Worm (Caenorhabditis elegans) whole organism, L4 larva: ENCODE results near the gene T05C12.8.
A peak's percentile ranks its signal among the peaks of the same experiment; 100 is the strongest.

Experiments
- F26F4.8 ChIP-seq: fragments of 200-800 bp; sonication (Bioruptor generic); conservative IDR thresholded peaks from 2 replicates; pipeline ENCODE4 v1.3.6; 2022; ENCODE audit warnings: missing genetic modification characterization, missing compliant biosample characterization
- F37D6.2 ChIP-seq: sonication (generic microtip); optimal IDR thresholded peaks from 2 replicates; lab custom pipeline; 2016; ENCODE audit warnings: mild to moderate bottlenecking, missing genetic modification characterization, missing compliant biosample characterization
- F49E8.2 ChIP-seq: sonication (generic microtip); optimal IDR thresholded peaks from 2 replicates; lab custom pipeline; 2016; ENCODE audit warnings: missing compliant biosample characterization, mild to moderate bottlenecking, missing genetic modification characterization, borderline replicate concordance
- R02D3.7 ChIP-seq: fragments of 150-350 bp; sonication (generic microtip); optimal IDR thresholded peaks from 3 replicates; lab custom pipeline; 2014; ENCODE audit warnings: missing biosample characterization, missing genetic modification characterization
- T20F7.1 ChIP-seq: fragments of 200-800 bp; sonication (Bioruptor generic); optimal IDR thresholded peaks from 2 replicates; lab custom pipeline; 2018; ENCODE audit warnings: mild to moderate bottlenecking, missing genetic modification characterization, missing compliant biosample characterization
- T26A8.4 ChIP-seq: fragments of 200-800 bp; sonication (Bioruptor generic); IDR thresholded peaks from 2 replicates; pipeline ENCODE4 v1.3.6; 2022; ENCODE audit warnings: missing genetic modification characterization, missing compliant biosample characterization
- Y48G9A.11 ChIP-seq: fragments of 200-800 bp; sonication (Bioruptor generic); IDR thresholded peaks from 2 replicates; pipeline ENCODE4 v1.3.6; 2022; ENCODE audit warnings: missing genetic modification reagents, missing genetic modification characterization, missing compliant biosample characterization
- Y5F2A.4 ChIP-seq: fragments of 200-800 bp; sonication (Bioruptor generic); optimal IDR thresholded peaks from 2 replicates; lab custom pipeline; 2018; ENCODE audit warnings: mild to moderate bottlenecking, missing genetic modification characterization, missing compliant biosample characterization
- ZK546.5 ChIP-seq, 2 experiments: sonication (generic microtip); optimal IDR thresholded peaks; 2 replicates each; lab custom pipeline; 2017; ENCODE audit warnings: missing biosample characterization in 2 of 2, missing genetic modification characterization in 2 of 2
- aly-2 ChIP-seq: sonication (generic microtip); optimal IDR thresholded peaks from 2 replicates; lab custom pipeline; 2018; ENCODE audit warnings: missing biosample characterization, missing genetic modification characterization
- ama-1 ChIP-seq: fragments of 150-350 bp; optimal IDR thresholded peaks from 2 replicates; lab custom pipeline; 2014; ENCODE audit warnings: inconsistent platforms, mixed read lengths
- arid-1 ChIP-seq: fragments of 200-800 bp; sonication (Bioruptor generic); conservative IDR thresholded peaks from 2 replicates; pipeline ENCODE4 v1.3.6; 2022; ENCODE audit warnings: missing genetic modification reagents, missing genetic modification characterization, missing compliant biosample characterization
- attf-4 ChIP-seq: sonication (generic microtip); optimal IDR thresholded peaks from 3 replicates; lab custom pipeline; 2017; ENCODE audit warnings: missing biosample characterization, missing genetic modification characterization
- ceh-20 ChIP-seq: fragments of 200-800 bp; sonication (Bioruptor generic); IDR thresholded peaks from 2 replicates; pipeline ENCODE4 v1.3.6; 2022; ENCODE audit warnings: missing genetic modification reagents, missing genetic modification characterization, missing compliant biosample characterization
- ceh-62 ChIP-seq: sonication (generic microtip); optimal IDR thresholded peaks from 2 replicates; lab custom pipeline; 2017; ENCODE audit warnings: missing biosample characterization, missing genetic modification characterization
- cey-2 ChIP-seq: sonication (generic microtip); optimal IDR thresholded peaks from 3 replicates; lab custom pipeline; 2017; ENCODE audit warnings: missing genetic modification characterization, mild to moderate bottlenecking, missing compliant biosample characterization, antibody characterized with exemption, borderline replicate concordance; ENCODE audit not compliant: insufficient read depth
- ctbp-1 ChIP-seq: fragments of 200-800 bp; sonication (Bioruptor generic); IDR thresholded peaks from 2 replicates; pipeline ENCODE4 v1.3.6; 2022; ENCODE audit warnings: missing genetic modification reagents, missing genetic modification characterization, missing compliant biosample characterization
- daf-12 ChIP-seq: fragments of 150-350 bp; optimal IDR thresholded peaks from 2 replicates; lab custom pipeline; 2014; ENCODE audit warnings: missing biosample characterization, missing genetic modification reagents, missing genetic modification characterization
- daf-16 ChIP-seq, 3 experiments: sonication (generic microtip); optimal IDR thresholded peaks; 2 replicates each; lab custom pipeline; 2016 to 2017; ENCODE audit warnings: missing genetic modification characterization in 3 of 3, missing genetic modification reagents in 3 of 3, mild to moderate bottlenecking in 2 of 3, missing compliant biosample characterization in 2 of 3, missing biosample characterization in 1 of 3, moderate library complexity in 1 of 3
- daf-19 ChIP-seq: fragments of 200-800 bp; sonication (Bioruptor generic); conservative IDR thresholded peaks from 2 replicates; pipeline ENCODE4 v1.3.6; 2022; ENCODE audit warnings: missing genetic modification characterization, missing compliant biosample characterization
- dmd-9 ChIP-seq: fragments of 200-800 bp; sonication (Bioruptor generic); IDR thresholded peaks from 2 replicates; pipeline ENCODE4 v1.3.6; 2022; ENCODE audit warnings: missing genetic modification reagents, missing genetic modification characterization, missing compliant biosample characterization
- egl-43 ChIP-seq: fragments of 200-800 bp; sonication (Bioruptor generic); IDR thresholded peaks from 2 replicates; pipeline ENCODE4 v1.3.6; 2022; ENCODE audit warnings: missing genetic modification reagents, missing genetic modification characterization, missing compliant biosample characterization
- fkh-10 ChIP-seq: fragments of 150-350 bp; optimal IDR thresholded peaks from 2 replicates; lab custom pipeline; 2014; ENCODE audit warnings: missing biosample characterization, missing genetic modification reagents, missing genetic modification characterization
- fos-1 ChIP-seq: fragments of 150-350 bp; optimal IDR thresholded peaks from 2 replicates; lab custom pipeline; 2014; ENCODE audit warnings: missing biosample characterization, missing genetic modification characterization
- gei-8 ChIP-seq: fragments of 200-800 bp; sonication (Bioruptor generic); optimal IDR thresholded peaks from 2 replicates; lab custom pipeline; 2018; ENCODE audit warnings: mild to moderate bottlenecking, missing genetic modification characterization, missing compliant biosample characterization
- hlh-30 ChIP-seq: sonication (generic microtip); optimal IDR thresholded peaks from 2 replicates; lab custom pipeline; 2017; ENCODE audit warnings: antibody characterized with exemption, mild to moderate bottlenecking, missing genetic modification characterization, missing compliant biosample characterization; ENCODE audit not compliant: insufficient read depth
- lim-7 ChIP-seq: fragments of 200-800 bp; sonication (Bioruptor generic); IDR thresholded peaks from 2 replicates; pipeline ENCODE4 v1.3.6; 2022; ENCODE audit warnings: missing genetic modification characterization, missing compliant biosample characterization
- lin-13 ChIP-seq: fragments of 150-350 bp; optimal IDR thresholded peaks from 2 replicates; lab custom pipeline; 2014; ENCODE audit warnings: missing biosample characterization, missing genetic modification reagents, missing genetic modification characterization
- lin-38 ChIP-seq: fragments of 200-800 bp; sonication (Bioruptor generic); IDR thresholded peaks from 2 replicates; pipeline ENCODE4 v1.3.6; 2022; ENCODE audit warnings: missing genetic modification reagents, missing genetic modification characterization, missing compliant biosample characterization
- lsy-2 ChIP-seq, 2 experiments: fragments of 150-350 bp in 1 of 2; sonication (generic microtip) in 1 of 2; optimal IDR thresholded peaks; 2 replicates each; lab custom pipeline; 2014 to 2017; ENCODE audit warnings: missing biosample characterization in 2 of 2, missing genetic modification characterization in 2 of 2
- madf-5 ChIP-seq, 2 experiments: fragments of 200-800 bp; sonication (Bioruptor generic); IDR thresholded peaks; 2 replicates each; pipeline ENCODE4 v1.3.6; 2022; ENCODE audit warnings: missing compliant biosample characterization in 2 of 2, missing genetic modification characterization in 2 of 2
- madf-9 ChIP-seq: fragments of 200-800 bp; sonication (Bioruptor generic); conservative IDR thresholded peaks from 2 replicates; pipeline ENCODE4 v1.3.6; 2022; ENCODE audit warnings: missing genetic modification reagents, missing genetic modification characterization, missing compliant biosample characterization
- mdl-1 ChIP-seq, 2 experiments: fragments of 150-350 bp in 1 of 2; sonication (generic microtip) in 1 of 2; optimal IDR thresholded peaks; 2 replicates each; lab custom pipeline; 2014 to 2017; ENCODE audit warnings: missing biosample characterization in 2 of 2, missing genetic modification characterization in 2 of 2
- mep-1 ChIP-seq: fragments of 150-350 bp; sonication (generic microtip); optimal IDR thresholded peaks from 3 replicates; lab custom pipeline; 2014; ENCODE audit warnings: missing biosample characterization, missing genetic modification characterization
- mxl-2 ChIP-seq: fragments of 200-800 bp; sonication (Bioruptor generic); conservative IDR thresholded peaks from 2 replicates; pipeline ENCODE4 v1.3.6; 2022; ENCODE audit warnings: missing genetic modification reagents, missing genetic modification characterization, missing compliant biosample characterization
- mxl-3 ChIP-seq: fragments of 200-800 bp; sonication (Bioruptor generic); optimal IDR thresholded peaks from 2 replicates; lab custom pipeline; 2018; ENCODE audit warnings: mild to moderate bottlenecking, missing genetic modification characterization, missing compliant biosample characterization
- nhr-42 ChIP-seq: fragments of 200-800 bp; sonication (Bioruptor generic); IDR thresholded peaks from 2 replicates; pipeline ENCODE4 v1.3.6; 2022; ENCODE audit warnings: missing genetic modification characterization, missing compliant biosample characterization
- nhr-6 ChIP-seq: fragments of 150-350 bp; optimal IDR thresholded peaks from 2 replicates; lab custom pipeline; 2014; ENCODE audit warnings: missing biosample characterization, missing genetic modification characterization
- nhr-77 ChIP-seq: fragments of 150-350 bp; optimal IDR thresholded peaks from 2 replicates; lab custom pipeline; 2014; ENCODE audit warnings: missing biosample characterization, missing genetic modification characterization
- pqm-1 ChIP-seq: sonication (generic microtip); optimal IDR thresholded peaks from 2 replicates; lab custom pipeline; 2017; ENCODE audit warnings: missing biosample characterization, missing genetic modification characterization
- rbr-2 ChIP-seq: sonication (generic microtip); optimal IDR thresholded peaks from 2 replicates; lab custom pipeline; 2016; ENCODE audit warnings: missing genotype, missing genetic modification characterization, missing compliant biosample characterization
- skn-1 ChIP-seq: fragments of 150-350 bp; optimal IDR thresholded peaks from 2 replicates; lab custom pipeline; 2014; ENCODE audit warnings: missing biosample characterization, missing genetic modification characterization
- snpc-1.2 ChIP-seq: fragments of 200-800 bp; sonication (Bioruptor generic); IDR thresholded peaks from 2 replicates; pipeline ENCODE4 v1.3.6; 2022; ENCODE audit warnings: missing genetic modification reagents, missing genetic modification characterization, missing compliant biosample characterization
- snpc-4 ChIP-seq: fragments of 150-350 bp; optimal IDR thresholded peaks from 2 replicates; lab custom pipeline; 2014; ENCODE audit warnings: missing biosample characterization, missing genetic modification characterization
- unc-130 ChIP-seq: sonication (generic microtip); optimal IDR thresholded peaks from 2 replicates; lab custom pipeline; 2016; ENCODE audit warnings: missing genetic modification reagents, missing genetic modification characterization, missing compliant biosample characterization
- unc-39 ChIP-seq: sonication (generic microtip); optimal IDR thresholded peaks from 2 replicates; lab custom pipeline; 2017; ENCODE audit warnings: missing biosample characterization, missing genetic modification characterization
- unc-62 ChIP-seq, 3 experiments: fragments of 150-350 bp in 1 of 3; sonication (generic microtip); optimal IDR thresholded peaks in 2 of 3; peaks in 1 of 3; 1 replicate in 1 of 3; 2 replicates in 2 of 3; lab custom pipeline; 2014 to 2017; ENCODE audit warnings: missing biosample characterization in 3 of 3, missing genetic modification characterization in 3 of 3, missing genetic modification reagents in 3 of 3, missing genotype in 1 of 3
- zag-1 ChIP-seq: fragments of 150-350 bp; optimal IDR thresholded peaks from 2 replicates; lab custom pipeline; 2014; ENCODE audit warnings: missing biosample characterization, missing genetic modification characterization
- zfp-2 ChIP-seq: sonication (generic microtip); optimal IDR thresholded peaks from 2 replicates; lab custom pipeline; 2016; ENCODE audit warnings: mild to moderate bottlenecking, missing genetic modification characterization, missing compliant biosample characterization
- zip-11 ChIP-seq: fragments of 200-800 bp; sonication (Bioruptor generic); IDR thresholded peaks from 2 replicates; pipeline ENCODE4 v1.3.6; 2022; ENCODE audit warnings: missing genetic modification characterization, missing compliant biosample characterization
- zip-2 ChIP-seq: fragments of 150-350 bp; optimal IDR thresholded peaks from 2 replicates; lab custom pipeline; 2014; ENCODE audit warnings: missing biosample characterization, missing genetic modification characterization

The T05C12.8 gene

DNA sequence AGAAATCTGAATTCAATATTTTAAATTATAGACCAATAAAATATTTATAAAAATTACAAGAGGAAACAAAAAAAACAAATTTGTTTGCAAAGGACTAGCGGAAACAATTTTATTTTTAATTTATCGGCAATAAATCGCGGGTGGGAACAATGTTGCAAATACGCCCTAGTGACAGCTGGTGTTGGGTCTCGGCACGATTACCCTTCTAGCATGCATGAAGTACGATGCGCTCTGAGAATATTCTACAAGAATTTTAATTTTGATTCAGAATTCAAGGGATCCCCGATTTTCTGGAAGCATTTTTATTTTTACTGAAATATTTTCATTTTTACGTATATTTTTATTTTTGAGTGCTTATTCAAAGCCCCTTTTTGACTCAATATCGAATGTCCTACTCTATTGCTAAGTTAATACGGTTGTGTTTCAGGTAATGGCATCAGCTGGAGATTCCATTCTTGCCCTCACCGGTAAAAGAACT, 5.3 kb downstream of the T05C12.8 start, which contains the start of the genes mig-5 and cct-1:
Gene mig-5 (minus strand): TSS at position 8 of the 478 bp plus-strand sequence.
Gene cct-1 (plus strand): TSS at position 428 of the 478 bp plus-strand sequence.
- no peak for TF ChIP-seq ceh-62 (tag; lab: Kevin White, UChicago)
- TF ChIP-seq mxl-3 (GFP tag; lab: Kevin White, UChicago) = peak; percentile 56
- peak; percentile 98 for TF ChIP-seq nhr-77 (tag; lab: Kevin White, UChicago)
- no peak for TF ChIP-seq aly-2
- TF ChIP-seq unc-62 (GFP tag; optimal IDR thresholded peaks at IDR 0.05 in 1 of 2; lab: Kevin White, UChicago) = peak in 1 of 2 experiments; percentile 98
- no peak for TF ChIP-seq unc-62 (tag; optimal IDR thresholded peaks at IDR 0.05; lab: Kevin White, UChicago)
- TF ChIP-seq zag-1 = peak; percentile 87
- TF ChIP-seq madf-9 (GFP tag; lab: Robert Waterston, UW) = no peak
- TF ChIP-seq nhr-6 (tag; lab: Kevin White, UChicago) = peak; percentile 98
- TF ChIP-seq hlh-30 = peak; percentile 90
- TF ChIP-seq mep-1 (tag; lab: Kevin White, UChicago) = peak; percentile 99
- peak; percentile 93 for TF ChIP-seq T20F7.1
- no peak for TF ChIP-seq lim-7 (GFP tag; lab: Robert Waterston, UW)
- TF ChIP-seq ceh-20 (GFP tag; lab: Robert Waterston, UW) = peak; percentile 92
- TF ChIP-seq T26A8.4 = peak; percentile 97
- peak in 1 of 2 experiments; percentile 82 for TF ChIP-seq ZK546.5 (tag; optimal IDR thresholded peaks at IDR 0.05; lab: Kevin White, UChicago)
- TF ChIP-seq snpc-1.2 = no peak
- TF ChIP-seq arid-1 (GFP tag; lab: Robert Waterston, UW) = peak; percentile 93
- no peak for TF ChIP-seq R02D3.7 (tag; lab: Kevin White, UChicago)
- TF ChIP-seq ama-1 (lab: Kevin White, UChicago) = no peak
- no peak for TF ChIP-seq madf-5 (GFP tag; IDR thresholded peaks at IDR 0.05; lab: Robert Waterston, UW)
- TF ChIP-seq F49E8.2 (tag; lab: Kevin White, UChicago) = no peak
- TF ChIP-seq fos-1 (tag; lab: Kevin White, UChicago) = peak; percentile 9
- TF ChIP-seq cey-2 (tag; lab: Kevin White, UChicago) = no peak
- TF ChIP-seq ctbp-1 = peak; percentile 93
- TF ChIP-seq zip-11 = no peak
- peak; percentile 99 to 100 for TF ChIP-seq lsy-2 (tag; optimal IDR thresholded peaks at IDR 0.05; lab: Kevin White, UChicago)
- peak; percentile 100 for TF ChIP-seq lin-38 (GFP tag; lab: Robert Waterston, UW)
- peak; percentile 97 for TF ChIP-seq fkh-10 (GFP tag; lab: Kevin White, UChicago)
- no peak for TF ChIP-seq skn-1 (tag; lab: Kevin White, UChicago)
- TF ChIP-seq mdl-1 (tag; optimal IDR thresholded peaks at IDR 0.05; lab: Kevin White, UChicago) = peak; percentile 51 to 75
- TF ChIP-seq F37D6.2 = peak; percentile 88
- no peak for TF ChIP-seq snpc-4
- peak; percentile 65 for TF ChIP-seq unc-130 (GFP tag; lab: Kevin White, UChicago)
- TF ChIP-seq zfp-2 = peak; percentile 78
- peak; percentile 78; the same call in 1 of the 2 replicates for TF ChIP-seq nhr-42 (GFP tag; lab: Robert Waterston, UW)
- no peak for TF ChIP-seq gei-8
- no peak for TF ChIP-seq unc-39 (tag; lab: Kevin White, UChicago)
- no peak for TF ChIP-seq attf-4 (tag; lab: Kevin White, UChicago)
- TF ChIP-seq zip-2 (tag; lab: Kevin White, UChicago) = peak; percentile 81
- TF ChIP-seq daf-12 (tag; lab: Kevin White, UChicago) = no peak
- peak; percentile 61 to 87 for TF ChIP-seq daf-16 (GFP tag; optimal IDR thresholded peaks at IDR 0.05; lab: Kevin White, UChicago)
- TF ChIP-seq daf-16 (tag; optimal IDR thresholded peaks at IDR 0.05; lab: Kevin White, UChicago) = peak; percentile 84
- TF ChIP-seq rbr-2 (tag; lab: Kevin White, UChicago) = peak; percentile 96
- TF ChIP-seq Y5F2A.4 = peak; percentile 41
- TF ChIP-seq pqm-1 (tag; lab: Kevin White, UChicago) = peak; percentile 62
- peak; percentile 87 for TF ChIP-seq lin-13 (GFP tag; lab: Kevin White, UChicago)
- TF ChIP-seq F26F4.8 (GFP tag; lab: Robert Waterston, UW) = no peak
- TF ChIP-seq daf-19 (GFP tag; lab: Robert Waterston, UW) = no peak
- TF ChIP-seq Y48G9A.11 (GFP tag; lab: Robert Waterston, UW) = peak; percentile 58
- TF ChIP-seq egl-43 (GFP tag; lab: Robert Waterston, UW) = peak; percentile 66
- no peak for TF ChIP-seq dmd-9
- TF ChIP-seq mxl-2 (GFP tag; lab: Robert Waterston, UW) = peak; percentile 57; the same call in 1 of the 2 replicates
